Worm (Caenorhabditis elegans) whole organism, L2 larva: Measurements from ENCODE around the gene F58E6.13.

Experiments used
- crh-2 ChIP-seq: sonication (generic microtip); optimal IDR thresholded peaks from 2 replicates; lab custom pipeline; 2017; ENCODE audit warnings: missing biosample characterization, missing genetic modification characterization
- lin-39 ChIP-seq: fragments of 150-350 bp; optimal IDR thresholded peaks from 2 replicates; lab custom pipeline; 2014; ENCODE audit warnings: missing biosample characterization, missing genetic modification reagents, missing genetic modification characterization
- nhr-21 ChIP-seq: fragments of 150-350 bp; optimal IDR thresholded peaks from 2 replicates; lab custom pipeline; 2014; ENCODE audit warnings: missing biosample characterization, missing genetic modification characterization
- nhr-23 ChIP-seq: fragments of 150-350 bp; optimal IDR thresholded peaks from 2 replicates; lab custom pipeline; 2014; ENCODE audit warnings: missing biosample characterization, missing genetic modification reagents, missing genetic modification characterization
- peb-1 ChIP-seq: fragments of 150-350 bp; optimal IDR thresholded peaks from 2 replicates; lab custom pipeline; 2014; ENCODE audit warnings: missing biosample characterization, missing genetic modification characterization
- sma-9 ChIP-seq, 2 experiments: fragments of 150-350 bp in 1 of 2; sonication (generic microtip) in 1 of 2; optimal IDR thresholded peaks; 2 replicates each; lab custom pipeline; 2014 to 2016; ENCODE audit warnings: missing genetic modification characterization in 2 of 2, mild to moderate bottlenecking in 1 of 2, missing biosample characterization in 1 of 2, missing compliant biosample characterization in 1 of 2, missing genetic modification reagents in 1 of 2, moderate library complexity in 1 of 2

DNA sequence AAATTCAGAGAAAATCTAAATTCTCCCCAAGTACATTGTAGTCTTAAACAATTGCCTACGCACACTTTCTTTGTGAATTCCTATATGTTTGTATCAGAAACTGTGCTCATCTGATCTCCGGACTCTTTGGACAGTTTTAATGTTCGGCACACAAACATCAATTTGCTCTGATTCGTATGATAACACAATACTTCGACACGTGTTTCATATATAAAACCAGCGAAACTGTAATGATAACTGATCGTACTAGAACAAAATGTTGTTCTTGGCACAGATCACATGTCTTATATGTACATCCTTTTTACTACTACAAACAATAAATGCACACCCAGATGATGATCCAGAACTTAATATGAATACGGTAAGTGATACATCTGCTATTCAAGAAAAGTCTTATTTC lies 46.3 kb downstream of the F58E6.13 start, which contains the start of gene lipl-2:
- TF ChIP-seq lin-39 (tag; lab: Kevin White, UChicago), result no peak
- TF ChIP-seq nhr-21 (tag; lab: Kevin White, UChicago), result no peak
- peak; percentile 25 for TF ChIP-seq crh-2 (tag; lab: Kevin White, UChicago)
- no peak for TF ChIP-seq nhr-23
- no peak for TF ChIP-seq peb-1
- TF ChIP-seq sma-9 (GFP tag; optimal IDR thresholded peaks at IDR 0.05; lab: Kevin White, UChicago), result peak; percentile 31
- no peak for TF ChIP-seq sma-9 (tag; optimal IDR thresholded peaks at IDR 0.05; lab: Kevin White, UChicago)
